Worm (Caenorhabditis elegans): ENCODE measurements around the gene mog-3.
A peak's percentile ranks its signal among the peaks of the same experiment; 100 is the strongest.

mog-3 gene

ce11 chrIII:5294867-5295266, 13.5 kb upstream of the mog-3 start (continued):
- peak; percentile 88 for TF ChIP-seq pat-9 (tag; optimal IDR thresholded peaks at IDR 0.05)
- TF ChIP-seq lin-11 (tag; optimal IDR thresholded peaks at IDR 0.05): peak; percentile 66
- TF ChIP-seq hlh-15 (tag; optimal IDR thresholded peaks at IDR 0.05): peak; percentile 63
- peak; percentile 75 for TF ChIP-seq ceh-48 (tag; optimal IDR thresholded peaks at IDR 0.05)
- peak; percentile 68 for TF ChIP-seq nfya-1 (tag; optimal IDR thresholded peaks at IDR 0.05)
- peak; percentile 87 for TF ChIP-seq ceh-19 (GFP tag; optimal IDR thresholded peaks at IDR 0.05)
- TF ChIP-seq syd-9 (tag; optimal IDR thresholded peaks at IDR 0.05): peak; percentile 91
- no peak for TF ChIP-seq nhr-11 (tag; optimal IDR thresholded peaks at IDR 0.05)
- peak; percentile 91 for TF ChIP-seq gmeb-2 (tag; optimal IDR thresholded peaks at IDR 0.05)
- peak; percentile 83 for TF ChIP-seq tbx-2 (tag; optimal IDR thresholded peaks at IDR 0.05)
- peak; percentile 79 for TF ChIP-seq npax-4 (tag; optimal IDR thresholded peaks at IDR 0.05)
- peak; percentile 86 for TF ChIP-seq sox-4 (tag; optimal IDR thresholded peaks at IDR 0.05)
- peak; percentile 77 for TF ChIP-seq ceh-9 (tag; optimal IDR thresholded peaks at IDR 0.05)
- peak; percentile 85 for TF ChIP-seq nhr-232 (tag; optimal IDR thresholded peaks at IDR 0.05)
- peak; percentile 90 for TF ChIP-seq che-1 (tag; optimal IDR thresholded peaks at IDR 0.05)
- no peak for TF ChIP-seq unc-55 (GFP tag; optimal IDR thresholded peaks at IDR 0.05)
- peak; percentile 73 for TF ChIP-seq dmd-4 (tag; optimal IDR thresholded peaks at IDR 0.05; ENCODE audit: borderline replicate concordance)
- no peak for TF ChIP-seq elt-4 (tag; optimal IDR thresholded peaks at IDR 0.05)
- peak; percentile 87 for TF ChIP-seq fax-1 (tag; optimal IDR thresholded peaks at IDR 0.05)
- TF ChIP-seq F13H6.1 (tag; optimal IDR thresholded peaks at IDR 0.05): peak; percentile 91
- peak; percentile 33 for TF ChIP-seq zip-5 (tag; optimal IDR thresholded peaks at IDR 0.05)
- TF ChIP-seq ceh-14 (tag; optimal IDR thresholded peaks at IDR 0.05): peak; percentile 89
- peak; percentile 41 for TF ChIP-seq ceh-24 (tag; optimal IDR thresholded peaks at IDR 0.05)
- peak; percentile 88 for TF ChIP-seq ets-4 (tag; optimal IDR thresholded peaks at IDR 0.05)
- TF ChIP-seq pha-4 (tag; optimal IDR thresholded peaks at IDR 0.05): no peak
- peak; percentile 78 for TF ChIP-seq sox-2 (GFP tag; IDR thresholded peaks at IDR 0.05)
- TF ChIP-seq odd-2 (tag; optimal IDR thresholded peaks at IDR 0.05): peak; percentile 67
- TF ChIP-seq K02D7.2 (tag; optimal IDR thresholded peaks at IDR 0.05): peak; percentile 80
- TF ChIP-seq ceh-34 (tag; optimal IDR thresholded peaks at IDR 0.05): peak; percentile 94
- peak; percentile 33 for TF ChIP-seq hlh-30 (tag; optimal IDR thresholded peaks at IDR 0.05; ENCODE audit: insufficient read depth)
- TF ChIP-seq ceh-31 (tag; optimal IDR thresholded peaks at IDR 0.05): peak; percentile 57
- TF ChIP-seq pqm-1 (tag; optimal IDR thresholded peaks at IDR 0.05): peak; percentile 81
- peak; percentile 13 for TF ChIP-seq tbx-7 (tag; optimal IDR thresholded peaks at IDR 0.05)
- TF ChIP-seq ama-1 (optimal IDR thresholded peaks at IDR 0.05): no peak
- TF ChIP-seq mec-3 (tag; optimal IDR thresholded peaks at IDR 0.05; ENCODE audit: borderline replicate concordance): peak; percentile 44
- TF ChIP-seq pros-1 (tag; optimal IDR thresholded peaks at IDR 0.05): no peak
- TF ChIP-seq fkh-10 (GFP tag; optimal IDR thresholded peaks at IDR 0.05): peak; percentile 34
- peak; percentile 87 for TF ChIP-seq ref-2 (tag; optimal IDR thresholded peaks at IDR 0.05)
- peak; percentile 85 for TF ChIP-seq ttx-3 (tag; optimal IDR thresholded peaks at IDR 0.05)

ce11 chrIII:5301786-5302268, 6.6 kb upstream of the mog-3 start, which contains the start of the genes T15B12.2 and F52C9.5:
Gene T15B12.2, minus strand, starts transcription at chrIII:5301886.
Gene F52C9.5, plus strand, starts transcription at chrIII:5302218.
- TF ChIP-seq ceh-22 (tag; optimal IDR thresholded peaks at IDR 0.05) (no peak), fkh-10 (GFP tag; optimal IDR thresholded peaks at IDR 0.05) (no peak), pat-9 (tag; optimal IDR thresholded peaks at IDR 0.05) (no peak), unc-86 (tag; optimal IDR thresholded peaks at IDR 0.05) (no peak), T23F11.4 (GFP tag; optimal IDR thresholded peaks at IDR 0.05) (no peak), pha-2 (tag; optimal IDR thresholded peaks at IDR 0.05) (no peak), ceh-19 (GFP tag; optimal IDR thresholded peaks at IDR 0.05) (no peak), zip-5 (tag; optimal IDR thresholded peaks at IDR 0.05) (no peak), ceh-34 (tag; optimal IDR thresholded peaks at IDR 0.05) (no peak), ceh-30 (tag; optimal IDR thresholded peaks at IDR 0.05) (no peak), ahr-1 (tag; optimal IDR thresholded peaks at IDR 0.05) (no peak), syd-9 (tag; optimal IDR thresholded peaks at IDR 0.05) (no peak), hlh-30 (tag; optimal IDR thresholded peaks at IDR 0.05; ENCODE audit: insufficient read depth) (no peak)
